Worm (Caenorhabditis elegans): Measurements from ENCODE around the gene R08A2.7.

R08A2.7 gene

DNA sequence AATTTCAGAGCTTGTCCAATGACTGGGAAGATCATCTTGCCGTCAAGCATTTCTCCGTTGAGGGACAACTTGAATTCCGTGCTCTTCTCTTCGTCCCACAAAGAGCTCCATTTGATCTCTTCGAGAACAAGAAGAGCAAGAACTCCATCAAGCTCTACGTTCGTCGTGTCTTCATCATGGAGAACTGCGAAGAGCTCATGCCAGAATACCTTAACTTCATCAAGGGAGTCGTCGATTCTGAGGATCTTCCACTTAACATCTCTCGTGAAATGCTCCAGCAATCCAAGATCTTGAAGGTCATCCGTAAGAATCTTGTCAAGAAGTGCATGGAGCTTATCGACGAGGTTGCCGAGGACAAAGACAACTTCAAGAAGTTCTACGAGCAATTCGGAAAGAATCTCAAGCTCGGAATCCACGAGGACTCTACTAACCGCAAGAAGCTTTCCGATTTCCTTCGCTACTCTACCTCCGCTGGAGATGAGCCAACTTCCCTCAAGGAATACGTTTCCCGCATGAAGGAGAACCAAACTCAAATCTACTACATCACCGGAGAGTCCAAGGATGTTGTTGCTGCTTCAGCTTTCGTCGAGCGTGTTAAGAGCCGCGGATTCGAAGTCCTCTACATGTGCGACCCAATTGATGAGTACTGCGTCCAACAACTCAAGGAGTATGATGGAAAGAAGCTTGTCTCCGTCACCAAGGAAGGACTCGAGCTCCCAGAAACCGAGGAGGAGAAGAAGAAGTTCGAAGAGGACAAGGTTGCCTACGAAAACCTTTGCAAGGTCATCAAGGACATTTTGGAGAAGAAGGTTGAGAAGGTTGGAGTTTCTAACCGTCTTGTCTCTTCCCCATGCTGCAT, 35.8 kb upstream of the R08A2.7 start:
- no peak for TF ChIP-seq egl-18 (GFP tag; IDR thresholded peaks at IDR 0.05)
- TF ChIP-seq F10E7.11 (tag; optimal IDR thresholded peaks at IDR 0.05) = no peak
- TF ChIP-seq let-526 (GFP tag; IDR thresholded peaks at IDR 0.05) = no peak
- TF ChIP-seq F52B5.7 (tag; optimal IDR thresholded peaks at IDR 0.05) = no peak
- TF ChIP-seq ztf-6 (GFP tag; IDR thresholded peaks at IDR 0.05) = peak; percentile 17; the same call in 1 of the 2 replicates
- peak; percentile 23 for TF ChIP-seq Y56A3A.18 (GFP tag; IDR thresholded peaks at IDR 0.05)
- no peak for TF ChIP-seq somi-1 (GFP tag; optimal IDR thresholded peaks at IDR 0.05)
- no peak for TF ChIP-seq ccch-3 (GFP tag; optimal IDR thresholded peaks at IDR 0.05)
- TF ChIP-seq atf-7 (tag; optimal IDR thresholded peaks at IDR 0.05) = no peak
- TF ChIP-seq tbp1 (GFP tag; optimal IDR thresholded peaks at IDR 0.05) = no peak
- no peak for TF ChIP-seq ZK185.1 (tag; optimal IDR thresholded peaks at IDR 0.05; ENCODE audit: poor library complexity, severe bottlenecking)
- no peak for TF ChIP-seq let-607 (tag; optimal IDR thresholded peaks at IDR 0.05)
- no peak for TF ChIP-seq pbrm-1 (GFP tag; IDR thresholded peaks at IDR 0.05)
- TF ChIP-seq Y79H2A.3 (GFP tag; conservative IDR thresholded peaks at IDR 0.05) = no peak
- TF ChIP-seq repo-1 (tag; optimal IDR thresholded peaks at IDR 0.05) = no peak
- no peak for TF ChIP-seq athp-1 (tag; optimal IDR thresholded peaks at IDR 0.05)
- no peak for TF ChIP-seq madf-8 (GFP tag; conservative IDR thresholded peaks at IDR 0.05)
- no peak for TF ChIP-seq rcor-1 (GFP tag; IDR thresholded peaks at IDR 0.05)
- no peak for TF ChIP-seq aptf-2 (GFP tag; conservative IDR thresholded peaks at IDR 0.05)
- TF ChIP-seq D2030.7 (GFP tag; IDR thresholded peaks at IDR 0.05) = no peak
- TF ChIP-seq cebp-1 (GFP tag; IDR thresholded peaks at IDR 0.05) = no peak
- TF ChIP-seq cebp-1 (tag; optimal IDR thresholded peaks at IDR 0.05) = peak; percentile 12
- no peak for TF ChIP-seq mes-4 (tag; optimal IDR thresholded peaks at IDR 0.05)
- no peak for TF ChIP-seq madf-10 (tag; optimal IDR thresholded peaks at IDR 0.05)
- no peak for TF ChIP-seq K12H6.12 (tag; optimal IDR thresholded peaks at IDR 0.05)
- no peak for TF ChIP-seq F49E8.2 (tag; optimal IDR thresholded peaks at IDR 0.05; ENCODE audit: insufficient read depth)
- no peak for TF ChIP-seq ztf-3 (GFP tag; optimal IDR thresholded peaks at IDR 0.05)
- TF ChIP-seq snpc-1.3 (tag; optimal IDR thresholded peaks at IDR 0.05; ENCODE audit: insufficient read depth) = no peak
- no peak for TF ChIP-seq hmg-20 (GFP tag; IDR thresholded peaks at IDR 0.05)
- no peak for TF ChIP-seq C06A6.2 (GFP tag; conservative IDR thresholded peaks at IDR 0.05)
- no peak for TF ChIP-seq ceh-27 (GFP tag; optimal IDR thresholded peaks at IDR 0.05)
- TF ChIP-seq snpc-3.4 (tag; optimal IDR thresholded peaks at IDR 0.05) = peak; percentile 26
- TF ChIP-seq lin-40 (tag; optimal IDR thresholded peaks at IDR 0.05) = no peak
- peak; percentile 40; the same call in 1 of the 2 replicates for TF ChIP-seq mcd-1 (GFP tag; IDR thresholded peaks at IDR 0.05)
- no peak for TF ChIP-seq nfya-1 (tag; optimal IDR thresholded peaks at IDR 0.05; ENCODE audit: borderline replicate concordance, insufficient read depth)
- no peak for TF ChIP-seq F39B2.1 (GFP tag; IDR thresholded peaks at IDR 0.05)
- TF ChIP-seq nhr-90 (tag; optimal IDR thresholded peaks at IDR 0.05) = no peak
- TF ChIP-seq T26A5.8 (tag; optimal IDR thresholded peaks at IDR 0.05) = no peak
- TF ChIP-seq F57C9.4 (tag; optimal IDR thresholded peaks at IDR 0.05) = no peak
- TF ChIP-seq tlf-1 (GFP tag; optimal IDR thresholded peaks at IDR 0.05) = no peak
- peak; percentile 7; the same call in 1 of the 2 replicates for TF ChIP-seq nfyb-1 (GFP tag; IDR thresholded peaks at IDR 0.05)
- no peak for TF ChIP-seq aptf-3 (GFP tag; IDR thresholded peaks at IDR 0.05)
- no peak for TF ChIP-seq hrde-1 (tag; optimal IDR thresholded peaks at IDR 0.05; ENCODE audit: borderline replicate concordance)
- peak; percentile 65 for TF ChIP-seq ama-1 (optimal IDR thresholded peaks at IDR 0.05)
- TF ChIP-seq ama-1 (GFP tag; optimal IDR thresholded peaks at IDR 0.05) = no peak
- TF ChIP-seq madf-3 (GFP tag; IDR thresholded peaks at IDR 0.05) = no peak
- no peak for TF ChIP-seq ceh-79 (tag; optimal IDR thresholded peaks at IDR 0.05)
